Fruit fly (Drosophila melanogaster) Kc167 (cell line): ENCODE measurements around the gene Acp76A.

Source experiments
- Myc ChIP-seq: fragments of >200 bp; optimal IDR thresholded peaks from 2 replicates; lab custom pipeline; 2017; ENCODE audit warnings: missing external identifiers
- Sin3A ChIP-seq: fragments of >200 bp; optimal IDR thresholded peaks from 2 replicates; lab custom pipeline; 2018; ENCODE audit warnings: missing external identifiers
- h ChIP-seq: fragments of >200 bp; optimal IDR thresholded peaks from 3 replicates; lab custom pipeline; 2018; ENCODE audit warnings: missing external identifiers
- insv ChIP-seq: fragments of >200 bp; optimal IDR thresholded peaks from 3 replicates; lab custom pipeline; 2018; ENCODE audit warnings: missing external identifiers
- psq ChIP-seq: fragments of >200 bp; optimal IDR thresholded peaks from 2 replicates; lab custom pipeline; 2017; ENCODE audit warnings: missing external identifiers
- ttk ChIP-seq: sonication (Bioruptor generic); optimal IDR thresholded peaks from 2 replicates; lab custom pipeline; 2017; ENCODE audit warnings: missing external identifiers

Gene Acp76A

DNA sequence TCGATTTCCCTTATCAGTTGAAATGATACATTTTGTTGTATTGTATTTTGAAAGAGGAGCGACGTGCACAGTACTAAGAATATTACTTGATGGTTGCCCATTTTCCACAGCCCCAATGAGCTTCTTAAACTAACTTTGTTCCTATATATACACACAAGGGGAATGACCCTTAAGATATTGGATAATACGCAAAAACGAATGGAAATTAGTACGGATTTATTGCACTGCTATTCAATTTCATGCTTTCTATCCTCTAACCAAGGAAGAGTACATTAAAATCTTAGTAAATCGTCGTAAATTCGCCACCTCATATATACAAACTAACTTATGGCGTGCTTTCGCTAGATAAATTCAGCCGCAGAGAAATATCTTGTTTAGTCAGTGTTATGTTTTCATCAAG lies at the start of gene Acp76A:
TSS of gene Acp76A (minus strand) at position 101 of the 400 bp plus-strand sequence.
- no peak for TF ChIP-seq insv (lab: Kevin White, UChicago)
- TF ChIP-seq Myc (lab: Kevin White, UChicago): no peak
- TF ChIP-seq ttk: no peak
- TF ChIP-seq h: no peak
- TF ChIP-seq Sin3A (lab: Kevin White, UChicago): no peak
- no peak for TF ChIP-seq psq

DNA sequence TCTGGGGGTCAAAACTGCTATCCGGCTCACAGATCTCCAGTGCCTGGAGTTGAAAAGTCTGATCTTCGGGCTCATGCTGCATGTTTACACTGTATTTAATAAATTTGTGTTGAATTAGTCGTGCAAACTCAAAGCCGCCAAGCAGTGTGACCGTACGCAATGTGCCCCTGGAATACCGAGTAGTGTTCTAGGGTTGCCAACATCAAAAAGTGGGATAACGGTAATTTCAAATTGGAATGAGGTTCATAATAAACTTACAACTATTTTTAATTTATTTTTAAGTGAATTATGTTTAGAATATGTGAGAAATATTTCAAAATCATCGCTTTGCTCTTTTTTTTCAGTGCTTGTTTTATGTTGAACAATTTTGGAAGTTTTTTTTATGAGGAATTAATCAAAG lies 48.4 kb upstream of the Acp76A start, which contains the start of gene Gem2:
TSS of gene Gem2 (minus strand) at position 176 of the 400 bp plus-strand sequence.
- TF ChIP-seq Sin3A (lab: Kevin White, UChicago) (no peak), insv (lab: Kevin White, UChicago) (no peak), psq (no peak), Myc (lab: Kevin White, UChicago) (no peak), ttk (no peak)

DNA sequence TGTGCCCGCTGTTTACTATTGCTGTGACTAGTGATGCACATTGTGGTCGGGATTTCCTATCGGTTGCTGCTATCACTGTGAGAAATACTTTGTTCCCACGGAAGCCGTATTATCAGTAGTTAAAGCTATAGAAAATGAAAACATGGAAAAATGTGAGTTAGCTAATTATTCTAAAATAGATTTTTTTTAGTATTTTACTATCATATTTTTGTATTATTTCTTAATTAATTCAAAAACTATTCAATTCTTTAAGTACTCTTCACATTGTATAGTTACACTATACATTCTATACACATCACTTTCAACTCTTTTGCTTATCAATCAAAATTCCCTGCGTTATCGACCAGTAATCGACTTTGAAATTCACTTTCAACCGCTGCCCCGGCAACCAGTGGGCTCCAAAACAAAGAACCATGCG lies 45.8 kb upstream of the Acp76A start, which contains the start of the genes Naxd and CG14079:
TSS of gene Naxd (minus strand) at position 45 of the 418 bp plus-strand sequence.
TSS of gene CG14079 (plus strand) at position 335 of the 418 bp plus-strand sequence.
- TF ChIP-seq ttk (no peak), h (no peak), psq (no peak), Myc (lab: Kevin White, UChicago) (no peak), insv (lab: Kevin White, UChicago) (no peak), Sin3A (lab: Kevin White, UChicago) (no peak)

DNA sequence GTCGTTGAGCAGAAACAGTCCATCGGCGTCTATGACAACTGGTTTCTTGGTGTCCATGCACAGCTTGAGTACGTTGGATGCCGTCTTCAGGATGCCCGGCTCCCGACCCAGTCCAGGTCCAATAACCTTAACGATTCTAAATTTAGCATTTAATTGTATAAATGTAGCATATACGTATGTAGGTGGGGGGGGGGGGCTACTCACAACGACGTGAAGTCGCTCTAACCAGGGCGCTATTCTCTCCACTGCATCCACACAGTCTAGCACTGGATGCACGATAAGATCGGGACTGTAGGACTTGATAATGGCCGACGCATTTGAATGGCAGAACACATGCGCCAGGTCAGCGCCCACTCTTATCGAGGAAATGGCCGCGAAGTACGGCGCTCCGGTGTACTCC lies 45.3 kb upstream of the Acp76A start:
- TF ChIP-seq Sin3A (lab: Kevin White, UChicago): no peak
- no peak for TF ChIP-seq ttk
- TF ChIP-seq psq: no peak
- no peak for TF ChIP-seq h
- TF ChIP-seq Myc (lab: Kevin White, UChicago): no peak
- TF ChIP-seq insv (lab: Kevin White, UChicago): no peak

DNA sequence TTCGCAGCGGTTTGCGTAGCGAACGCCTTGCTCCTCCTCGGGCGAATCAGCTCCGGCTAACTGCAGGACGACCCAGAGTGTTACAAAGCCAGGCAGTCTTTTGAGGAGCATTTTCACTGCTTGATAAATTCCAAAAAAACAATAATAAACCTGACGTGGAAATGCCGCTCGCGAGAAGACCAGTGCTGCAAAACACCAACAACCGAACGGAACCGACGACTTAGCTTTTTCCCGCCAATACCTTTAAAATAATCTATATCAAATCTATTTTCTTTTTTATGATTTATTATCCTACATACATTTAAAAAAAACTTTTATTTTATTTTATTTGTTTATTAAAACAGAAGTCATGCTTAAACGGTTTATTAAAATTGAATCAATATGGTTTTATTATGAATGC lies 44.2 kb upstream of the Acp76A start, which contains the start of gene CNPYb:
TSS of gene CNPYb (minus strand) at position 186 of the 400 bp plus-strand sequence.
- TF ChIP-seq insv (lab: Kevin White, UChicago): no peak
- TF ChIP-seq h: no peak
- no peak for TF ChIP-seq psq
- TF ChIP-seq ttk: no peak
- TF ChIP-seq Sin3A (lab: Kevin White, UChicago): no peak
- TF ChIP-seq Myc (lab: Kevin White, UChicago): no peak

DNA sequence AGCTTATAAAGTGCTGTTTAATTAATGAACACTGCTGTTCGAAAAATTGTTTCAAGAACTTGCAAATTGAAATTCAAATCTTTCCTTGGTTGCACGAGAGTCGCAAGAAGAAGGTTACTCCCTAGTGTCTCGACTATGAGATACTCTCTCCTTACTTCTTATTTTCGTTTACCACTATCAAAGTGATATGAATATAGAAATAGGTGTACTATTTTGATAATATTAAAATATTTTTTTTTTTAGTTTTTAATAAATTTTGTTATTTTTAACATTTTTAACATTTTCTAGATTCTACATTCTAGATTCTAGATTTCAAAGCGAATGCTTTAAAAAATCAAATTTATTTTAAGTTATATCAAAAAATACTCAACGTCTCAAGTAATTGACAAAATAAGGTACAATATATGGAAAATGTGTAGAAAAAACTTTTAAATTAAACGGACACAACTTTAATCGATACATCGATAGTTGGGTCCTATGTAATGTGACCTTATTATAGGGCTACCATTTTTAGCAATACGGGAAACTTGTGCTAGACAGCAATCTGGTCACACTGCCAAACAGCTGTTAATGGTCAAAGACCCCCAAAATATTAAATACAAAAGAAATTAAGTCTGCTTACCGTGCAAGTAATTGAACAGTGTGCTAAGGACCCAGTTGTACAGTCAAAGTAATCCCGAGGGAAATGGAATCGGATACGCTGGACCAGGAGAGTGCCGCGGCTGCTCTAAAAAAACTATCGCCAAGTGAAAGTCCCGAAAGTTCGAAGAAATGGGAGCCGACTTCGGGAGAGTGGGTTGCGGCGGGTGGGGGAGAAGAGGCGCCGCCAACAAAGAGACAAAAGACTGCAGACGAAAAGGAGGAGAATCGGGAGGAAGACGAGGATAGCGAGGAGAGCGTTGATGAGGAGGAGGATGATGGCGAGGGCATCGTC lies 40.6 kb upstream of the Acp76A start, which contains the start of gene MESR6:
TSS of gene MESR6 (plus strand) at position 546 of the 934 bp plus-strand sequence.
- no peak for TF ChIP-seq ttk
- no peak for TF ChIP-seq Sin3A (lab: Kevin White, UChicago)
- TF ChIP-seq h: no peak
- no peak for TF ChIP-seq insv (lab: Kevin White, UChicago)
- no peak for TF ChIP-seq Myc (lab: Kevin White, UChicago)
- no peak for TF ChIP-seq psq

DNA sequence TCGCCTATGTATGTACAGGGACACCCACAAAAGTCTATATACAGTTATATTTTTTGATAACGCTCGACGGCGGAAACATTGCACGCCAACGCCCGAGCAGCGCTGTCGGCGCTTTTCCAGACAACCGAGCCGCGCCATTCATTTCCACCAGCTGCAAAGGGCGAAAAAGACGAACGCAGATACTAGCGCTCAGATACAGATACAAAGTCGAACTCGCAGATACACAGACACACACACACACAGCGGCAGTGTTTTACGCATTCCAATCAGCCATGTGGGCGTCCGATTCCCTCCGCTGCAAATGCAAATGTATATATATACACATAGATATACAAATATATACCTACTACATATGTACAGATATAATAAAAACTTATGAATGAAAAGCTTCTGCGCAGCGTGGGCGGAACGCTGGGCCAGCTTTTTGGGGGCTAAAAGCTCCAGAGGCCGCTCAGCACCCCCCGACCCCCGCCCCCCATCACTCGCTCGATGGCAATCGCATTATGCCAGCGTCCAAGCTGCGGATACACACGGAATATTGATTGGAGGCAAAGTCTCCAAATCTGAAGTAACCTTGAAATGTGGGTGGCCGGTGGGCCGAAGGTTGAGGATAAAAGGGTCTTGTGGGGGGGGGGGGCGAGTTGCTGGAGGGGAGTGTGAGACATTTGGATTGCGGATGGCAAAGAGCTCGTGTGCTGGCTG lies 39.7 kb upstream of the Acp76A start:
- TF ChIP-seq h: no peak

DNA sequence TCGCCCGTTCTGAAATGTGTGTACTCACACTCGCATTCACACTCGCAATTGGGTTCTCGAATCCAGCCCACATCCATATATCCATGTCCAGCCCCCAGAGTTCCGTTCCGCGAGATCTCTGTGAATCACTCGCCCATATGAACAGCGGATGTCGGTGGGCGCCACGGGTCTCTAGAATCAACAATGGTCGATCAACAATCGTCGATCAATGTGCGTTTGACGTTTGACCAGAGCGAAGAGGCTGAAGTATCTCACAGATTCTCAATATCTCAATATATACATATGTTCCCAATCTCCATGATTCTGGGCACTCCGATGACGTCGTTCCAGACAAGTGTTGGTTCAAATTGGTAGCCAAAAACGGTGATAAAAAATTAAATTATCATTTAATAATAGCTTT lies 37.3 kb upstream of the Acp76A start:
- TF ChIP-seq Sin3A (lab: Kevin White, UChicago) (no peak), insv (lab: Kevin White, UChicago) (no peak), psq (no peak), Myc (lab: Kevin White, UChicago) (no peak), h (no peak), ttk (no peak)

DNA sequence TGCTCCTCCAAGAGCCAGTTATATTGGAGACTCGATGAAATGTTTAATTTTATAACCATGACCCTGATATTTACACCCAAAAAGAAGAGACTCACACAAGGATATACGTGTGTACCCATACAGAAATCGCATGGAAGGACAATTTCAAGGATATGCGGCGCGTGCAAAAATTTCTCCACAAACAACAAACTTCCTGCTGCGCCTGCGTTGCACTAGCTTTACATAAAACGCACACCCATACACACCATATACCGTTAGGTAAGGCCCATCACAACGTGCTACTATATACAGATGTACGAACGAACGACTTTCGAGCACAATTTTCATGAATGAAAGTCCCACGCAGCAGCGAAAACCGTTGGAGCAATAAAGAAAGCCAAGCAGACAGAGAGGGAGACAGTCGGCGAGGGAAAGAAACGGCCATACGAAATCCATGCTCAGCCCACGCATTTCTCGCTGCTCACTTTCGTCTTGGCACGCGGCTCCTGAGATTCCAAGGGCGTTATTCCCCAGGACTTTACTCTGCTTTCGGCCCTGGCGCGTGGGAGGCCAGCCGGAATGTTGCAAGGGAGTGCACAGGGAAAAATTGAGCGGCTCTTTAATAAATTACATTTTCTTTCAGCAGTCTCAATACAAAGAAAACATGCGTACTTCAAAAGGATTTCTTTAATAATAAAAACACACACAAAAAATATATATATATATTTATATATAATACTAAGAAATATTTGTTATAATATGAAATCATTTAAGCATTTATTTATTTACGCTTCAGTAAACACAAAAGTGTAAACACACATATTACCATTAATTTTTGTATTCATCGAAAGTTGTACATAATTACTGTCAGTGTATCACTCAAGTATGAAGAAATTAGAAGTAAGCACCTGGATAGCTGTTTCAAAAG lies 35.8 kb upstream of the Acp76A start:
- TF ChIP-seq psq (no peak), ttk (no peak), h (no peak), Myc (lab: Kevin White, UChicago) (no peak), Sin3A (lab: Kevin White, UChicago) (no peak), insv (lab: Kevin White, UChicago) (no peak)

DNA sequence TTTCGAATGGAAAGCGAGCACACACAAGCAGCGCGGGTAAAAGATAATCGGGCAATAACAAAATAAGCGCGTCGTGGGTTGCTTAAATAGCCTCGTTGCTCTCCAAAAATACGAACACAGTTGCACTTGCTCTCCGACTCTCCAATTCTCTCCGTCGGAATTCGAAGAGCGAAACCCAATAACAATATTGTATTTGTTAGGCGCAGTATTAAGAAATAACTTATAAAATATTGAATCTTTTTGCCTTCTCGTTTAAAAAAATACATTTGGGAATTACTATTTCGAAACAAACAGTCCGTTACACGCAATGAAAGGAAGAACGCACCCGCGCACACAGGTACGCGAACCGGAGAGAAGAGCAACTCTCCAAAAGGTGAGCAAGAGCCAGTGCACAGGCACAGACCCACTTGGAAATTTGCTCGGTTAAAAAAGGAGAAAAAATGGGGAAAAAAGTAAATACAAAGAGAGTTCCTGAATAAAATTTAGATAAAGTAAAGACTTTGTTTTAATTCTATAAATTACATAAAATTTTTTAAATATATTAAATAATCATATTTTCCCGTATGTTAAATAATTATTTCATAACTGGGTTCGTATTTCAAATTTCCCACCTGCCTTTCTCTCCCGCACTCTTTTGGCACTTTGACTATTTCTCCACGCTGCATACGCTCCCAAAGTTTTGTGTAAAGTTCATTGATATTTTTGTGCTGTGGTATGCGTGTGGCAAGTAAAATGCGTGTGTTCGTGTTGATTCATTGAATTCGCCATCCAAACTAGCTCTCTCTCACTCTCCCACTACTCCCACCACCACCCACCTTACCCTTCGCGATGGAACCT lies 34.8 kb upstream of the Acp76A start, which contains the start of gene Mkp3:
TSS of gene Mkp3 (minus strand) at position 63 of the 837 bp plus-strand sequence.
- TF ChIP-seq Myc (lab: Kevin White, UChicago) (no peak), psq (no peak), insv (lab: Kevin White, UChicago) (no peak)
